Worm (Caenorhabditis elegans) whole organism, late embryonic: ENCODE data around the gene mrp-7.
"Not testable (repeated sequence)": the region's sequence is repeated elsewhere in the genome, so short reads cannot be mapped to it uniquely, and the experiment has no call there.

Experiments used
- K09A11.1 ChIP-seq: sonication (generic microtip); optimal IDR thresholded peaks from 2 replicates; lab custom pipeline; 2017; ENCODE audit warnings: antibody characterized with exemption, mild to moderate bottlenecking, missing genetic modification characterization, missing compliant biosample characterization; ENCODE audit not compliant: insufficient read depth
- ama-1 ChIP-seq: fragments of 150-350 bp; optimal IDR thresholded peaks from 2 replicates; lab custom pipeline; 2014
- nfya-1 ChIP-seq: sonication (generic microtip); optimal IDR thresholded peaks from 2 replicates; lab custom pipeline; 2017; ENCODE audit warnings: missing genetic modification characterization, mild to moderate bottlenecking, missing compliant biosample characterization, antibody characterized with exemption, moderate library complexity
- nhr-232 ChIP-seq: sonication (generic microtip); optimal IDR thresholded peaks from 2 replicates; lab custom pipeline; 2016; ENCODE audit warnings: missing genetic modification characterization, missing compliant biosample characterization
- npax-4 ChIP-seq: sonication (generic microtip); optimal IDR thresholded peaks from 2 replicates; lab custom pipeline; 2016; ENCODE audit warnings: missing genetic modification characterization, missing compliant biosample characterization
- pqm-1 ChIP-seq: sonication (generic microtip); optimal IDR thresholded peaks from 2 replicates; lab custom pipeline; 2016; ENCODE audit warnings: missing genetic modification characterization, missing compliant biosample characterization
- sdc-2 ChIP-seq: sonication (generic microtip); optimal IDR thresholded peaks from 2 replicates; lab custom pipeline; 2016; ENCODE audit warnings: missing genotype, missing genetic modification characterization, missing compliant biosample characterization
- sox-4 ChIP-seq: sonication (generic microtip); optimal IDR thresholded peaks from 2 replicates; lab custom pipeline; 2017; ENCODE audit warnings: mild to moderate bottlenecking, missing genetic modification characterization, inconsistent platforms, missing compliant biosample characterization
- ttx-3 ChIP-seq: sonication (generic microtip); optimal IDR thresholded peaks from 2 replicates; lab custom pipeline; 2016; ENCODE audit warnings: missing genetic modification reagents, missing genetic modification characterization, missing compliant biosample characterization

ce11 chrV:19710514-19710913 is 35.9 kb downstream of the mrp-7 start, which contains the start of gene Y43F8C.15:
- TF ChIP-seq nfya-1 (tag; lab: Kevin White, UChicago); pqm-1 (tag; lab: Kevin White, UChicago); nhr-232; K09A11.1 (tag; lab: Kevin White, UChicago); npax-4 (tag; lab: Kevin White, UChicago); sox-4 (tag; lab: Kevin White, UChicago); ama-1; sdc-2 (tag; lab: Kevin White, UChicago); ttx-3: not testable (repeated sequence)
